Worm (Caenorhabditis elegans): Measurements from ENCODE around the gene T08G5.2.

ce11 chrV:14064422-14064821, 38.3 kb upstream of the T08G5.2 start, which contains the start of gene D1086.21:
- TF ChIP-seq nhr-237 (tag; optimal IDR thresholded peaks at IDR 0.05): no peak
- no peak for TF ChIP-seq mab-5 (tag; optimal IDR thresholded peaks at IDR 0.05)

Data from whole organism, mixed stage, embryonic.